Worm (Caenorhabditis elegans): Measurements from ENCODE around the gene ttc-37.

DNA sequence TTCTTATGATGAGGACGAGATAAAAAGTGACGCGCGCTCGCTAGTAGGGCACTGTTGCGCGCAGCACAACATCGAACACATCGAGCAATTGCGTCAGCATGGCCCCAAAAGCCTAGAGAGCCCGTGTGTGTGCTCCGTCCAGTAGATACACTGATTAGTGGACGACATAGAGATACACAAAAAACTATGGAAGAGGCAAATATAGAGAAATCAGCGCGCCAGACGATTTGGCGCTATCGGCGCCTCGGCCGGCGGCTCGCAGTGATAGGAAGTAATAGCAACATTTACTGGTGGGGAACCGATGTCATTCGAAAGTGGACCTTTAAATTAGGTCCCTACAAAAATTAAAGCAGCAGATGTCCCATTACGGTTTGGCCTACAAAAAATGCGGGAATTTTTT, 24.2 kb downstream of the ttc-37 start:
- no peak for TF ChIP-seq nhr-23 (tag; optimal IDR thresholded peaks at IDR 0.05)
- no peak for TF ChIP-seq nhr-237 (tag; optimal IDR thresholded peaks at IDR 0.05)
- no peak for TF ChIP-seq unc-39 (tag; optimal IDR thresholded peaks at IDR 0.05)
- no peak for TF ChIP-seq mdl-1 (tag; optimal IDR thresholded peaks at IDR 0.05)
- TF ChIP-seq nhr-11 (tag; optimal IDR thresholded peaks at IDR 0.05), result no peak
- TF ChIP-seq nhr-43 (tag; optimal IDR thresholded peaks at IDR 0.05; ENCODE audit: poor library complexity, severe bottlenecking), result no peak
- TF ChIP-seq nhr-25 (tag; optimal IDR thresholded peaks at IDR 0.05), result no peak
